Fruit fly (Drosophila melanogaster) whole organism, embryonic: ENCODE data around the gene syd.

ENCODE experiments used
- Antp ChIP-seq: fragments of 200-800 bp; sonication (Bioruptor generic); optimal IDR thresholded peaks from 3 replicates; lab custom pipeline; 2016; ENCODE audit warnings: missing biosample characterization, missing genetic modification characterization
- Bgb ChIP-seq: fragments of 200-800 bp; sonication (Bioruptor generic); IDR thresholded peaks from 2 replicates; pipeline ENCODE4 v1.3.6; 2022; ENCODE audit warnings: missing biosample characterization, missing genetic modification characterization; ENCODE audit not compliant: partially characterized antibody
- CG10274 ChIP-seq: fragments of 200-800 bp; sonication (Bioruptor generic); optimal IDR thresholded peaks from 3 replicates; lab custom pipeline; 2017; ENCODE audit warnings: missing biosample characterization, mild to moderate bottlenecking, missing genetic modification characterization
- CG10431 ChIP-seq: fragments of 200-800 bp; sonication (Bioruptor generic); optimal IDR thresholded peaks from 3 replicates; lab custom pipeline; 2018; ENCODE audit warnings: missing biosample characterization, mild to moderate bottlenecking, missing genetic modification characterization
- CG10565 ChIP-seq: fragments of 200-800 bp; sonication (Bioruptor generic); optimal IDR thresholded peaks from 3 replicates; lab custom pipeline; 2016; ENCODE audit warnings: missing biosample characterization, mild to moderate bottlenecking, missing genetic modification characterization
- CG15601 ChIP-seq: fragments of 200-800 bp; sonication (Bioruptor generic); optimal IDR thresholded peaks from 3 replicates; lab custom pipeline; 2019; ENCODE audit warnings: missing biosample characterization, mild to moderate bottlenecking, missing genetic modification characterization, moderate library complexity
- CG17361 ChIP-seq: fragments of 200-800 bp; sonication (Bioruptor generic); IDR thresholded peaks from 3 replicates; pipeline ENCODE4 v1.3.6; 2022; ENCODE audit warnings: missing biosample characterization, missing genetic modification characterization
- CG17829 ChIP-seq: fragments of 200-800 bp; optimal IDR thresholded peaks from 2 replicates; lab custom pipeline; 2019; ENCODE audit warnings: missing biosample characterization, mild to moderate bottlenecking, missing genetic modification characterization, moderate library complexity
- CG2120 ChIP-seq: fragments of 200-800 bp; sonication (Bioruptor generic); optimal IDR thresholded peaks from 3 replicates; lab custom pipeline; 2016; ENCODE audit warnings: missing biosample characterization, missing genetic modification characterization
- CG2199 ChIP-seq: fragments of 200-800 bp; sonication (Bioruptor generic); IDR thresholded peaks from 3 replicates; pipeline ENCODE4 v1.3.6; 2022; ENCODE audit warnings: missing biosample characterization, missing genetic modification characterization
- CG32772 ChIP-seq: fragments of 200-800 bp; sonication (Bioruptor generic); IDR thresholded peaks from 2 replicates; pipeline ENCODE4 v1.3.6; 2022; ENCODE audit warnings: missing biosample characterization, missing genetic modification characterization
- CG33213 ChIP-seq: fragments of 200-800 bp; sonication (Bioruptor generic); optimal IDR thresholded peaks from 3 replicates; lab custom pipeline; 2016; ENCODE audit warnings: missing biosample characterization, missing genetic modification characterization
- CG6654 ChIP-seq: fragments of 200-800 bp; sonication (Bioruptor generic); optimal IDR thresholded peaks from 2 replicates; lab custom pipeline; 2017; ENCODE audit warnings: missing biosample characterization, mild to moderate bottlenecking, missing genetic modification characterization
- CG6689 ChIP-seq: fragments of 200-800 bp; sonication (Bioruptor generic); IDR thresholded peaks from 2 replicates; pipeline ENCODE4 v1.3.6; 2022; ENCODE audit warnings: missing biosample characterization, missing genetic modification characterization
- CG6791 ChIP-seq: fragments of 200-800 bp; sonication (Bioruptor generic); IDR thresholded peaks from 3 replicates; pipeline ENCODE4 v1.3.6; 2022; ENCODE audit warnings: missing biosample characterization, missing genetic modification characterization; ENCODE audit not compliant: partially characterized antibody
- CG7357 ChIP-seq: fragments of 200-800 bp; sonication (Bioruptor generic); IDR thresholded peaks from 3 replicates; pipeline ENCODE4 v1.3.6; 2022; ENCODE audit warnings: missing biosample characterization, missing genetic modification characterization
- CG8290 ChIP-seq, 3 experiments: fragments of 200-800 bp; sonication (Bioruptor generic); optimal IDR thresholded peaks; 2 replicates each; lab custom pipeline; 2016 to 2019; ENCODE audit warnings: missing biosample characterization in 3 of 3, missing genetic modification characterization in 3 of 3, mild to moderate bottlenecking in 2 of 3, moderate library complexity in 1 of 3
- CG9727 ChIP-seq: fragments of 200-800 bp; sonication (Bioruptor generic); optimal IDR thresholded peaks from 3 replicates; lab custom pipeline; 2017; ENCODE audit warnings: missing biosample characterization, mild to moderate bottlenecking, missing genetic modification characterization
- CG9817 ChIP-seq: fragments of 200-800 bp; sonication (Bioruptor generic); optimal IDR thresholded peaks from 2 replicates; lab custom pipeline; 2018; ENCODE audit warnings: missing biosample characterization, mild to moderate bottlenecking, missing genetic modification characterization, moderate library complexity
- D ChIP-seq, 2 experiments: fragments of 200-800 bp in 1 of 2; fragments of >200 bp in 1 of 2; sonication (Bioruptor generic) in 1 of 2; optimal IDR thresholded peaks; 2 replicates in 1 of 2; 3 replicates in 1 of 2; lab custom pipeline; 2017; ENCODE audit warnings: mild to moderate bottlenecking in 1 of 2, missing biosample characterization in 1 of 2, missing genetic modification characterization in 1 of 2, missing genetic modification reagents in 1 of 2
- D19A ChIP-seq: fragments of 200-800 bp; optimal IDR thresholded peaks from 3 replicates; lab custom pipeline; 2019; ENCODE audit warnings: missing biosample characterization, mild to moderate bottlenecking, missing genetic modification characterization, moderate library complexity
- D19B ChIP-seq: fragments of 200-800 bp; sonication (Bioruptor generic); optimal IDR thresholded peaks from 2 replicates; lab custom pipeline; 2017; ENCODE audit warnings: missing biosample characterization, mild to moderate bottlenecking, missing genetic modification characterization
- Dip2 ChIP-seq: fragments of 200-800 bp; sonication (Bioruptor generic); IDR thresholded peaks from 2 replicates; pipeline ENCODE4 v1.3.6; 2022; ENCODE audit warnings: missing biosample characterization, missing genetic modification characterization
- Ets65A ChIP-seq: fragments of 200-800 bp; sonication (Bioruptor generic); peaks from one replicate; lab custom pipeline; 2016; ENCODE audit warnings: missing biosample characterization, missing genetic modification characterization
- H15 ChIP-seq: fragments of 200-800 bp; sonication (Bioruptor generic); IDR thresholded peaks from 3 replicates; pipeline ENCODE4 v1.3.6; 2022; ENCODE audit warnings: missing biosample characterization, missing genetic modification characterization
- Kr ChIP-seq: fragments of 200-800 bp; sonication (Bioruptor generic); optimal IDR thresholded peaks from 2 replicates; lab custom pipeline; 2017; ENCODE audit warnings: missing biosample characterization, mild to moderate bottlenecking, missing genetic modification characterization
- Oaz ChIP-seq: fragments of 200-800 bp; sonication (Bioruptor generic); IDR thresholded peaks from 2 replicates; pipeline ENCODE4 v1.3.6; 2022; ENCODE audit warnings: missing biosample characterization, missing genetic modification characterization
- PHDP ChIP-seq: fragments of 200-800 bp; sonication (Bioruptor generic); optimal IDR thresholded peaks from 3 replicates; lab custom pipeline; 2018; ENCODE audit warnings: missing biosample characterization, mild to moderate bottlenecking, missing genetic modification characterization, moderate library complexity
- Pdp1 ChIP-seq, 2 experiments: fragments of 200-800 bp; sonication (Bioruptor generic); optimal IDR thresholded peaks; 3 replicates each; lab custom pipeline; 2016; ENCODE audit warnings: missing biosample characterization in 2 of 2, missing genetic modification characterization in 2 of 2, mild to moderate bottlenecking in 1 of 2, moderate library complexity in 1 of 2
- Side ChIP-seq: fragments of 200-800 bp; sonication (Bioruptor generic); optimal IDR thresholded peaks from 2 replicates; lab custom pipeline; 2016; ENCODE audit warnings: missing biosample characterization, missing genetic modification characterization
- Sox100B ChIP-seq: fragments of 200-800 bp; sonication (Bioruptor generic); optimal IDR thresholded peaks from 3 replicates; lab custom pipeline; 2018; ENCODE audit warnings: missing biosample characterization, mild to moderate bottlenecking, missing genetic modification characterization
- Ssrp ChIP-seq: fragments of 200-800 bp; sonication (Bioruptor generic); optimal IDR thresholded peaks from 2 replicates; lab custom pipeline; 2018; ENCODE audit warnings: missing biosample characterization, mild to moderate bottlenecking, missing genetic modification characterization, moderate library complexity
- aop ChIP-seq: fragments of 200-800 bp; sonication (Bioruptor generic); IDR thresholded peaks from 2 replicates; pipeline ENCODE4 v1.3.6; 2022; ENCODE audit warnings: missing biosample characterization, missing genetic modification characterization
- dan ChIP-seq: fragments of 200-800 bp; sonication (Bioruptor generic); IDR thresholded peaks from 2 replicates; pipeline ENCODE4 v1.3.6; 2022; ENCODE audit warnings: missing biosample characterization, missing genetic modification characterization
- dimm ChIP-seq: fragments of 200-800 bp; sonication (Bioruptor generic); IDR thresholded peaks from 2 replicates; pipeline ENCODE4 v1.3.6; 2022; ENCODE audit warnings: missing biosample characterization, missing genetic modification characterization
- emc ChIP-seq: fragments of 200-800 bp; sonication (Bioruptor generic); optimal IDR thresholded peaks from 2 replicates; lab custom pipeline; 2016; ENCODE audit warnings: missing biosample characterization, missing genetic modification characterization
- esg ChIP-seq: fragments of 200-800 bp; sonication (Bioruptor generic); conservative IDR thresholded peaks from 2 replicates; pipeline ENCODE4 v1.3.6; 2022; ENCODE audit warnings: missing biosample characterization, missing genetic modification characterization
- ftz-f1 ChIP-seq: fragments of 200-800 bp; sonication (Bioruptor generic); optimal IDR thresholded peaks from 2 replicates; lab custom pipeline; 2016; ENCODE audit warnings: missing biosample characterization, missing genetic modification characterization
- fu2 ChIP-seq: fragments of 200-800 bp; sonication (Bioruptor generic); optimal IDR thresholded peaks from 2 replicates; lab custom pipeline; 2016; ENCODE audit warnings: missing biosample characterization, missing genetic modification characterization
- grn ChIP-seq: fragments of 200-800 bp; sonication (Bioruptor generic); optimal IDR thresholded peaks from 3 replicates; lab custom pipeline; 2017; ENCODE audit warnings: missing biosample characterization, missing genetic modification characterization
- h ChIP-seq: fragments of >200 bp; optimal IDR thresholded peaks from 2 replicates; lab custom pipeline; 2017
- insv ChIP-seq, 2 experiments: fragments of 200-800 bp; sonication (Bioruptor generic); optimal IDR thresholded peaks; 3 replicates each; lab custom pipeline; 2016 to 2018; ENCODE audit warnings: missing biosample characterization in 2 of 2, missing genetic modification characterization in 2 of 2
- inv ChIP-seq: fragments of 200-800 bp; sonication (Bioruptor generic); IDR thresholded peaks from 2 replicates; pipeline ENCODE4 v1.3.6; 2022; ENCODE audit warnings: missing biosample characterization, missing genetic modification characterization; ENCODE audit not compliant: partially characterized antibody
- lmd ChIP-seq: fragments of 200-800 bp; sonication (Bioruptor generic); IDR thresholded peaks from 2 replicates; pipeline ENCODE4 v1.3.6; 2022; ENCODE audit warnings: missing biosample characterization, missing genetic modification characterization
- p53 ChIP-seq: fragments of 200-800 bp; sonication (Bioruptor generic); optimal IDR thresholded peaks from 2 replicates; lab custom pipeline; 2016; ENCODE audit warnings: missing biosample characterization, missing genetic modification characterization
- pan ChIP-seq, 4 experiments: fragments of >200 bp in 3 of 4; fragments of 200-800 bp in 1 of 4; sonication (Bioruptor generic) in 1 of 4; optimal IDR thresholded peaks in 3 of 4; IDR thresholded peaks in 1 of 4; 2 replicates each; pipeline versions ENCODE4 v1.3.6 to Lab custom; 2017 to 2022; ENCODE audit warnings: missing biosample characterization in 2 of 4, missing genetic modification characterization in 2 of 4, mixed read lengths in 1 of 4
- rib ChIP-seq: fragments of 200-800 bp; sonication (Bioruptor generic); IDR thresholded peaks from 2 replicates; pipeline ENCODE4 v1.3.6; 2022; ENCODE audit warnings: missing biosample characterization, missing genetic modification characterization
- sc ChIP-seq, 3 experiments: fragments of >200 bp in 2 of 3; fragments of 200-800 bp in 1 of 3; sonication (Bioruptor generic) in 1 of 3; optimal IDR thresholded peaks; 2 replicates in 2 of 3; 3 replicates in 1 of 3; lab custom pipeline; 2017; ENCODE audit warnings: mild to moderate bottlenecking in 1 of 3, missing biosample characterization in 1 of 3, missing genetic modification characterization in 1 of 3, missing genetic modification reagents in 1 of 3
- sd ChIP-seq: fragments of 200-800 bp; sonication (Bioruptor generic); optimal IDR thresholded peaks from 3 replicates; lab custom pipeline; 2018; ENCODE audit warnings: missing biosample characterization, mild to moderate bottlenecking, missing genetic modification characterization, moderate library complexity
- tin ChIP-seq: fragments of 200-800 bp; sonication (Bioruptor generic); optimal IDR thresholded peaks from 3 replicates; lab custom pipeline; 2016; ENCODE audit warnings: missing biosample characterization, missing genetic modification characterization

The syd gene

dm6 chr3L:7952978-7953377 lies 17.1 kb upstream of the syd start (continued):
- TF ChIP-seq CG7357 (GFP tag; lab: Robert Waterston, UW) (no peak), tin (GFP tag; lab: Kevin White, UChicago) (peak; percentile 39), CG6654 (GFP tag; lab: Kevin White, UChicago) (no peak), CG32772 (GFP tag; lab: Robert Waterston, UW) (no peak), rib (GFP tag; lab: Robert Waterston, UW) (no peak), D19A (peak; percentile 47), Ssrp (tag; lab: Kevin White, UChicago) (peak; percentile 41), insv (GFP tag; optimal IDR thresholded peaks at IDR 0.05; lab: Kevin White, UChicago) (no peak), lmd (peak; percentile 7; the same call in 1 of the 2 replicates), esg (no peak), p53 (GFP tag; lab: Kevin White, UChicago) (no peak), CG6689 (GFP tag; lab: Robert Waterston, UW) (0 out of 2 replicates have a peak, but pooled peaks have one; percentile 39), D (optimal IDR thresholded peaks at IDR 0.05; lab: Kevin White, UChicago) (no peak), D (GFP tag; optimal IDR thresholded peaks at IDR 0.05; lab: Kevin White, UChicago) (peak; percentile 48), aop (GFP tag; lab: Robert Waterston, UW) (no peak), CG17361 (GFP tag; lab: Robert Waterston, UW) (peak; percentile 81), Sox100B (GFP tag; lab: Kevin White, UChicago) (peak; percentile 60), Antp (GFP tag; lab: Kevin White, UChicago) (no peak), Bgb (no peak), Oaz (no peak), PHDP (peak; percentile 7)

- TF ChIP-seq CG2199 (GFP tag; lab: Robert Waterston, UW), result peak; percentile 83; the same call in 1 of the 3 replicates
- peak; percentile 33 for TF ChIP-seq sd (tag; lab: Kevin White, UChicago)
- peak in 1 of 2 experiments; percentile 21 for TF ChIP-seq Pdp1 (GFP tag; optimal IDR thresholded peaks at IDR 0.05; lab: Kevin White, UChicago)
- TF ChIP-seq CG6791 (GFP tag; lab: Robert Waterston, UW), result peak; percentile 62; the same call in 1 of the 3 replicates
- TF ChIP-seq Ets65A (GFP tag; lab: Kevin White, UChicago), result peak; percentile 12
- no peak for TF ChIP-seq Side (GFP tag; lab: Kevin White, UChicago)
- no peak for TF ChIP-seq emc (GFP tag; lab: Kevin White, UChicago)
- no peak for TF ChIP-seq sc (optimal IDR thresholded peaks at IDR 0.05; lab: Kevin White, UChicago)
- TF ChIP-seq sc (GFP tag; optimal IDR thresholded peaks at IDR 0.05; lab: Kevin White, UChicago), result no peak
- no peak for TF ChIP-seq grn
- no peak for TF ChIP-seq Kr (GFP tag; lab: Kevin White, UChicago)
- peak; percentile 91 for TF ChIP-seq CG8290 (GFP tag; optimal IDR thresholded peaks at IDR 0.05; lab: Kevin White, UChicago)
- peak in 1 of 2 experiments; percentile 45 for TF ChIP-seq CG8290 (tag; optimal IDR thresholded peaks at IDR 0.05; lab: Kevin White, UChicago)
- no peak for TF ChIP-seq dan (GFP tag; lab: Robert Waterston, UW)
- no peak for TF ChIP-seq ftz-f1
- TF ChIP-seq H15 (GFP tag; lab: Robert Waterston, UW), result 0 out of 3 replicates have a peak, but pooled peaks have one; percentile 12
- TF ChIP-seq CG9727 (GFP tag; lab: Kevin White, UChicago), result no peak
- TF ChIP-seq CG10431 (GFP tag; lab: Kevin White, UChicago), result no peak
- no peak for TF ChIP-seq fu2 (GFP tag; lab: Kevin White, UChicago)
- TF ChIP-seq dimm, result no peak
- no peak for TF ChIP-seq CG17829 (tag; lab: Kevin White, UChicago)
- TF ChIP-seq p53 (GFP tag; lab: Kevin White, UChicago), result no peak
- no peak for TF ChIP-seq h
- TF ChIP-seq D19B (GFP tag; lab: Kevin White, UChicago), result no peak
- no peak for TF ChIP-seq CG9817 (tag; lab: Kevin White, UChicago)
- no peak for TF ChIP-seq CG10565 (GFP tag; lab: Kevin White, UChicago)
- TF ChIP-seq inv (GFP tag; lab: Robert Waterston, UW), result no peak
- TF ChIP-seq pan (optimal IDR thresholded peaks at IDR 0.05; lab: Kevin White, UChicago), result no peak
- TF ChIP-seq pan (GFP tag; optimal IDR thresholded peaks at IDR 0.05 in 1 of 2, IDR thresholded peaks at IDR 0.05 in 1 of 2), result no peak
- TF ChIP-seq Dip2, result no peak
- peak; percentile 13 for TF ChIP-seq CG10274 (GFP tag; lab: Kevin White, UChicago)
- TF ChIP-seq CG15601, result no peak
- TF ChIP-seq CG2120 (GFP tag; lab: Kevin White, UChicago), result no peak
- TF ChIP-seq CG33213 (GFP tag; lab: Kevin White, UChicago), result no peak
These were observed 16.6 kb upstream of the syd start for dm6 chr3L:7952560-7952959.
